Fruit fly (Drosophila melanogaster): ENCODE measurements around the gene Lk6.

Lk6 gene

DNA sequence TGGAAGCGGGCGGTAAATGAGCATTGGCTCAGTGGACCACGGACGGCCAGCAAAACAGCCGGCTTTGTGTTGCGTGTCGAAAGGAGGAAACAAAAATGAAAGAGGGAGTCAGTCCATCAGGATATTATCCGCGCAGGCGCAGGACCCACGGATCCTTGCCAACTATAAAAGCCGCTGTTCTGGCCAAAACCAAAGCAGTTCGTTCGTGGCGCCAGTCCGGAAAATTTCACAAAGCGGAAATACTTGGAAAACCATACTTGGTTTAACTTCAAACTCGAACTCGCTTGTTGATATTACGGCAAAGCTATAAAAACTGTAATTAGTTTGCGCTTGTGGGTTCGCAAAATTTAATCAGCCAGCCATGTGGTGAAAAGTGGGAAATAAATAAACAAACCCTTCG lies 42.7 kb downstream of the Lk6 start, which contains the start of gene CG12594 (continued):
- TF ChIP-seq CG3407 (GFP tag; optimal IDR thresholded peaks at IDR 0.05) (no peak), chinmo (GFP tag; IDR thresholded peaks at IDR 0.05; ENCODE audit: partially characterized antibody) (0 out of 4 replicates have a peak, but pooled peaks have one; percentile 22), ci (GFP tag; IDR thresholded peaks at IDR 0.05) (no peak), CG10565 (GFP tag; optimal IDR thresholded peaks at IDR 0.05) (no peak), Dip3 (GFP tag; optimal IDR thresholded peaks at IDR 0.05) (no peak), ab (GFP tag; optimal IDR thresholded peaks at IDR 0.05) (no peak), CG17361 (GFP tag; IDR thresholded peaks at IDR 0.05) (no peak), slp2 (GFP tag; optimal IDR thresholded peaks at IDR 0.05) (no peak), scrt (GFP tag; optimal IDR thresholded peaks at IDR 0.05) (peak; percentile 57), H2.0 (GFP tag; IDR thresholded peaks at IDR 0.05) (no peak), fd96Cb (tag; optimal IDR thresholded peaks at IDR 0.05) (no peak), abd-A (tag; optimal IDR thresholded peaks at IDR 0.05) (peak; percentile 32), en (GFP tag; optimal IDR thresholded peaks at IDR 0.05) (no peak), CG10366 (GFP tag; IDR thresholded peaks at IDR 0.05) (no peak), Drgx (GFP tag; IDR thresholded peaks at IDR 0.05) (no peak), Usf (GFP tag; optimal IDR thresholded peaks at IDR 0.05) (no peak), CG2116 (GFP tag; optimal IDR thresholded peaks at IDR 0.05) (no peak), Rx (GFP tag; IDR thresholded peaks at IDR 0.05) (no peak), D19B (GFP tag; optimal IDR thresholded peaks at IDR 0.05) (no peak), ara (GFP tag; IDR thresholded peaks at IDR 0.05) (no peak), Pdp1 (GFP tag; optimal IDR thresholded peaks at IDR 0.05) (no peak), CG3726 (GFP tag; IDR thresholded peaks at IDR 0.05) (no peak), CG10654 (GFP tag; optimal IDR thresholded peaks at IDR 0.05) (no peak), Rfx (GFP tag; IDR thresholded peaks at IDR 0.05) (no peak), BEAF-32 (GFP tag; optimal IDR thresholded peaks at IDR 0.05) (no peak), Antp (GFP tag; optimal IDR thresholded peaks at IDR 0.05) (no peak), Nf-YC (tag; optimal IDR thresholded peaks at IDR 0.05) (no peak), Scr (GFP tag; IDR thresholded peaks at IDR 0.05; ENCODE audit: partially characterized antibody) (no peak), CG4617 (GFP tag; optimal IDR thresholded peaks at IDR 0.05; ENCODE audit: borderline replicate concordance) (no peak), CG2889 (GFP tag; IDR thresholded peaks at IDR 0.05) (no peak), grn (GFP tag; optimal IDR thresholded peaks at IDR 0.05) (no peak), Jarid2 (GFP tag; optimal IDR thresholded peaks at IDR 0.05) (peak; percentile 4), Dref (GFP tag; IDR thresholded peaks at IDR 0.05) (no peak), hth (optimal IDR thresholded peaks at IDR 0.05) (no peak), CG8478 (optimal IDR thresholded peaks at IDR 0.05) (no peak), ewg (GFP tag; optimal IDR thresholded peaks at IDR 0.05) (peak; percentile 74), CG1233 (GFP tag; optimal IDR thresholded peaks at IDR 0.05) (no peak)

DNA sequence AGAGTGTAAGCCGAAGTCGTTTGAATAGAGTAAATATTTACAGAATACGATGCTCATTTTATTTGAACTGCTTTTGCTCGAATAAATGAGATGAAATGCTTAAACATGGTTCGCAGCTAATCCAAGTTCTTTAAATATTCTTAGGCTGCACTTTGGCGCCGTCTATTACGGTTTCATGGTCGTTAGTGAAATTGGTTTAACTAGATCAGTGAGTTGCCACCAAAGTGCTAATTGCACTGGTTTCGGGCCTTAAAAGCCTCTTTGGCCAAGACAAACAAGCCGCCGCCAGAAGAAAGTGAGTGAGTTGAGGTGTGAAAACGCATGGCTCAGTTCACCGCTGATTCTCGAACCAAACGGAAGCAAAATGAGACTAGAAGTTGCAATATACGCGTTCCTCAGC lies 52.9 kb downstream of the Lk6 start, which contains the start of gene CG14720:
CG14720 (plus strand) TSS at position 301 of the 400 bp plus-strand sequence.
- TF ChIP-seq CG3726 (GFP tag; IDR thresholded peaks at IDR 0.05) (no peak), ham (GFP tag; IDR thresholded peaks at IDR 0.05) (no peak), CG17385 (GFP tag; optimal IDR thresholded peaks at IDR 0.05) (no peak), E2f1 (GFP tag; IDR thresholded peaks at IDR 0.05) (no peak), CG1792 (GFP tag; optimal IDR thresholded peaks at IDR 0.05) (no peak)

DNA sequence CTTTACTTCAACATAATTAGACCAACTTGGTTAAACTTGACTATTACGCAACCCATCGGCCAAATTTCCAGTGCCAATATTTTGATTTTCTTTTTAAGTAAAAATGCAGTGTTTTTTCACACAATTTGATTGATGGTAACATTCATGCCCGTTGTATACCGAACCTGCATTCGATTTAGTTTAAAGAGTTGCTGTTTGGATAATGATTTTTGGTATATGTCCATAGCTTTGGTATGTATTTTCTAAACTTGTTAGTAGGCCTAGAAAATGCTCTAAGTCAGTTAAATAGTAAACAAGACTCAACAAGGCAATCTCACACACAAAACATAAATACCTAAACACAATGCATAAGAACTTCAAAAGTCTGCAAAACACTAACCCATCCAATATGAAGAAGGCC lies 60.5 kb downstream of the Lk6 start, which contains the start of gene I-t:
I-t (plus strand) TSS at position 301 of the 400 bp plus-strand sequence.
- TF ChIP-seq usp (GFP tag; optimal IDR thresholded peaks at IDR 0.05) (no peak), CG14441 (GFP tag; IDR thresholded peaks at IDR 0.05) (no peak), CG17359 (tag; optimal IDR thresholded peaks at IDR 0.05) (no peak), twi (tag; optimal IDR thresholded peaks at IDR 0.05) (no peak), CG17829 (tag; optimal IDR thresholded peaks at IDR 0.05) (no peak), pan (optimal IDR thresholded peaks at IDR 0.05) (no peak), pan (GFP tag; optimal IDR thresholded peaks at IDR 0.05 in 1 of 2, IDR thresholded peaks at IDR 0.05 in 1 of 2) (no peak), nom (GFP tag; optimal IDR thresholded peaks at IDR 0.05) (no peak), Chrac-16 (GFP tag; optimal IDR thresholded peaks at IDR 0.05) (no peak), H15 (GFP tag; IDR thresholded peaks at IDR 0.05) (no peak)
